Worm (Caenorhabditis elegans): ENCODE measurements around the gene T14G8.2.

DNA sequence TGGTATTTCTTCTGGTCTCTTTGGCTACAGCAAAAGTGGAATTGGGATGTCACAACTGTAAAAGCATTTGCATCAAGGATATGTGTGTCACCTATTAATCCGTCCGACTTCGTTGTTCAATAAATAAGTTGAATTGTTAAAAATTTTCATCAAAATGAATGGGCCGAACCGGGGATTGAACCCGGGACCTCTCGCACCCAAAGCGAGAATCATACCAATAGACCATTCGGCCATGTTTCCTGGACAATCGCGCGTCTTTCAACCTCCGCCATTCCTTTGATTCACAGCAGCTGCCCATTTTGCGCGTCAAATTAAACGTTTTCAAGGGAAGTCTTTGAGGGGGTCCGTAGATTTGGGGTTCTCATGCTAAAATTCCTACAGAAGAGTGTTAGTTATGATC lies 3.1 kb upstream of the T14G8.2 start:
- TF ChIP-seq sea-1 (GFP tag; conservative IDR thresholded peaks at IDR 0.05) (0 out of 2 replicates have a peak, but pooled peaks have one; percentile 44), ceh-36 (tag; optimal IDR thresholded peaks at IDR 0.05) (no peak), hmbx-1 (tag; optimal IDR thresholded peaks at IDR 0.05) (no peak), ama-1 (optimal IDR thresholded peaks at IDR 0.05) (no peak), hmg-4 (GFP tag; optimal IDR thresholded peaks at IDR 0.05) (no peak), hnd-1 (tag; optimal IDR thresholded peaks at IDR 0.05) (no peak), F13C5.2 (tag; optimal IDR thresholded peaks at IDR 0.05) (no peak), ceh-13 (GFP tag; optimal IDR thresholded peaks at IDR 0.05) (no peak)
